Worm (Caenorhabditis elegans): ENCODE results near the gene pck-1.

The pck-1 gene

DNA sequence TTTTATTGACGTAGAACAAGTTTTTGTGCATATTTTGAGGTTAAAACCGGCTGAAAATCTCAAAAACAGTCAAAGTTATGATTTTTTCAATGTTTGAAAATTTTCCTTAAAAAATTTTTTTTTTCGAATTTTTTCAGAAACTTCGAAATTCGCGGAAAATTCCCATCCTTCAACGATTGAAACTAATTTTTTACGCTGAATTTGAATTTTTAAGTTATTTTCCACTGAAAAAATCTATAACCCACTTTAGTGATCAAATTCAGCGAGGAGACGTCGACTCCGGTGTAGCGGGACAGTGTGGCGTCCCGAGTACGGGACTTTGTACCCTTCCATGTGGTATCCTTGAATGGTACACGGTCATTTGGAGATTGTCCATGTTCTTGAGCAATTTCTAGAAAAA is 26.2 kb upstream of the pck-1 start:
- TF ChIP-seq sma-3 (GFP tag; optimal IDR thresholded peaks at IDR 0.05): no peak
- TF ChIP-seq unc-62 (GFP tag; optimal IDR thresholded peaks at IDR 0.05): no peak
- no peak for TF ChIP-seq lin-11 (tag; optimal IDR thresholded peaks at IDR 0.05)
- TF ChIP-seq gmeb-1 (tag; optimal IDR thresholded peaks at IDR 0.05): no peak
- no peak for TF ChIP-seq alr-1 (tag; optimal IDR thresholded peaks at IDR 0.05)
- no peak for TF ChIP-seq sem-4 (tag; optimal IDR thresholded peaks at IDR 0.05)
- no peak for TF ChIP-seq sma-9 (GFP tag; optimal IDR thresholded peaks at IDR 0.05)
- no peak for TF ChIP-seq sma-9 (tag; optimal IDR thresholded peaks at IDR 0.05)

- TF ChIP-seq nhr-129 (tag; optimal IDR thresholded peaks at IDR 0.05): peak; percentile 48
- TF ChIP-seq skn-1 (tag; optimal IDR thresholded peaks at IDR 0.05): no peak
- TF ChIP-seq nhr-11 (tag; optimal IDR thresholded peaks at IDR 0.05): no peak
- no peak for TF ChIP-seq nhr-12 (tag; optimal IDR thresholded peaks at IDR 0.05)
- peak; percentile 17 to 62 for TF ChIP-seq lsy-2 (tag; optimal IDR thresholded peaks at IDR 0.05)
- TF ChIP-seq R02D3.7 (tag; optimal IDR thresholded peaks at IDR 0.05): peak; percentile 10
- peak; percentile 44 for TF ChIP-seq nhr-21 (tag; optimal IDR thresholded peaks at IDR 0.05)
- no peak for TF ChIP-seq elt-1 (tag; optimal IDR thresholded peaks at IDR 0.05)
- TF ChIP-seq ama-1 (optimal IDR thresholded peaks at IDR 0.05): peak; percentile 54
- peak; percentile 45 for TF ChIP-seq gmeb-1 (tag; optimal IDR thresholded peaks at IDR 0.05)
- peak; percentile 48 for TF ChIP-seq crh-2 (tag; optimal IDR thresholded peaks at IDR 0.05)
- TF ChIP-seq sma-3 (GFP tag; optimal IDR thresholded peaks at IDR 0.05): peak; percentile 51
- TF ChIP-seq mab-5 (tag; optimal IDR thresholded peaks at IDR 0.05): no peak
- peak; percentile 47 for TF ChIP-seq ztf-4 (tag; optimal IDR thresholded peaks at IDR 0.05)
- TF ChIP-seq egl-27 (tag; optimal IDR thresholded peaks at IDR 0.05): peak; percentile 34
- peak; percentile 5 for TF ChIP-seq sma-9 (GFP tag; optimal IDR thresholded peaks at IDR 0.05)
- TF ChIP-seq sma-9 (tag; optimal IDR thresholded peaks at IDR 0.05): no peak
- TF ChIP-seq unc-55 (GFP tag; optimal IDR thresholded peaks at IDR 0.05): peak; percentile 52
- TF ChIP-seq fos-1 (tag; optimal IDR thresholded peaks at IDR 0.05): peak; percentile 49
- peak; percentile 26 for TF ChIP-seq C34F6.9 (tag; optimal IDR thresholded peaks at IDR 0.05)
- TF ChIP-seq nhr-77 (tag; optimal IDR thresholded peaks at IDR 0.05): peak; percentile 50
Measured at ce11 chrIII:89155-89554, 23.1 kb upstream of the pck-1 start.

- TF ChIP-seq nhr-23 (tag; optimal IDR thresholded peaks at IDR 0.05): no peak
- no peak for TF ChIP-seq lin-39 (tag; optimal IDR thresholded peaks at IDR 0.05)
- peak; percentile 75 for TF ChIP-seq sma-3 (GFP tag; optimal IDR thresholded peaks at IDR 0.05)
- TF ChIP-seq nhr-77 (tag; optimal IDR thresholded peaks at IDR 0.05): no peak
- peak; percentile 33 for TF ChIP-seq fos-1 (tag; optimal IDR thresholded peaks at IDR 0.05)
- peak; percentile 49 for TF ChIP-seq nhr-21 (tag; optimal IDR thresholded peaks at IDR 0.05)
- peak; percentile 8 for TF ChIP-seq blmp-1 (tag; optimal IDR thresholded peaks at IDR 0.05; ENCODE audit: insufficient read depth)
- TF ChIP-seq sma-9 (GFP tag; optimal IDR thresholded peaks at IDR 0.05): peak; percentile 16
- no peak for TF ChIP-seq sma-9 (tag; optimal IDR thresholded peaks at IDR 0.05)
- TF ChIP-seq dmd-4 (tag; optimal IDR thresholded peaks at IDR 0.05): no peak
- TF ChIP-seq R02D3.7 (tag; optimal IDR thresholded peaks at IDR 0.05): peak; percentile 94
- TF ChIP-seq crh-2 (tag; optimal IDR thresholded peaks at IDR 0.05): peak; percentile 64
- TF ChIP-seq nhr-129 (tag; optimal IDR thresholded peaks at IDR 0.05): peak; percentile 54
- TF ChIP-seq egl-27 (tag; optimal IDR thresholded peaks at IDR 0.05): peak; percentile 53
- TF ChIP-seq gmeb-1 (tag; optimal IDR thresholded peaks at IDR 0.05): peak; percentile 73
- no peak for TF ChIP-seq ztf-11 (tag; optimal IDR thresholded peaks at IDR 0.05)
- TF ChIP-seq lsy-2 (tag; optimal IDR thresholded peaks at IDR 0.05): peak; percentile 56 to 82
- no peak for TF ChIP-seq ztf-1 (GFP tag; conservative IDR thresholded peaks at IDR 0.05)
- peak; percentile 37 for TF ChIP-seq nhr-25 (tag; optimal IDR thresholded peaks at IDR 0.05)
- peak; percentile 20 for TF ChIP-seq lin-11 (tag; optimal IDR thresholded peaks at IDR 0.05)
- peak; percentile 33 for TF ChIP-seq mab-5 (tag; optimal IDR thresholded peaks at IDR 0.05)
- TF ChIP-seq ztf-4 (tag; optimal IDR thresholded peaks at IDR 0.05): no peak
- peak; percentile 80 for TF ChIP-seq lin-13 (GFP tag; optimal IDR thresholded peaks at IDR 0.05)
- TF ChIP-seq C34F6.9 (tag; optimal IDR thresholded peaks at IDR 0.05): peak; percentile 73
- TF ChIP-seq ceh-16 (tag; optimal IDR thresholded peaks at IDR 0.05): peak; percentile 43
- TF ChIP-seq F13H6.1 (tag; optimal IDR thresholded peaks at IDR 0.05): peak; percentile 56
- no peak for TF ChIP-seq unc-39 (tag; optimal IDR thresholded peaks at IDR 0.05)
- no peak for TF ChIP-seq peb-1 (tag; optimal IDR thresholded peaks at IDR 0.05)
- TF ChIP-seq unc-55 (GFP tag; optimal IDR thresholded peaks at IDR 0.05): peak; percentile 81
- no peak for TF ChIP-seq ZK546.5 (tag; optimal IDR thresholded peaks at IDR 0.05)
- TF ChIP-seq alr-1 (tag; optimal IDR thresholded peaks at IDR 0.05): no peak
- peak; percentile 21 for TF ChIP-seq snpc-4 (tag; optimal IDR thresholded peaks at IDR 0.05)
Measured at ce11 chrIII:87183-87582, 21.1 kb upstream of the pck-1 start, which contains the start of the genes F54C4.4 and mrpl-40. TSS of gene F54C4.4 (minus strand) at chrIII:87381. TSS of gene mrpl-40 (plus strand) at chrIII:87559.

All from whole organism, L2 larva.